Fruit fly (Drosophila melanogaster): ENCODE measurements around the gene Rab11.

Gene Rab11

dm6 chr3R:21111046-21111480 is at the start of gene Rab11:
Gene Rab11 (plus strand): TSS chr3R:21111408.
- no peak for TF ChIP-seq EcR (GFP tag; optimal IDR thresholded peaks at IDR 0.05)
- no peak for TF ChIP-seq Dll (optimal IDR thresholded peaks at IDR 0.05)
- TF ChIP-seq psq (optimal IDR thresholded peaks at IDR 0.05): no peak
- TF ChIP-seq pan (optimal IDR thresholded peaks at IDR 0.05): no peak
- TF ChIP-seq CG8478 (optimal IDR thresholded peaks at IDR 0.05): no peak
- TF ChIP-seq usp (GFP tag; optimal IDR thresholded peaks at IDR 0.05): no peak

DNA sequence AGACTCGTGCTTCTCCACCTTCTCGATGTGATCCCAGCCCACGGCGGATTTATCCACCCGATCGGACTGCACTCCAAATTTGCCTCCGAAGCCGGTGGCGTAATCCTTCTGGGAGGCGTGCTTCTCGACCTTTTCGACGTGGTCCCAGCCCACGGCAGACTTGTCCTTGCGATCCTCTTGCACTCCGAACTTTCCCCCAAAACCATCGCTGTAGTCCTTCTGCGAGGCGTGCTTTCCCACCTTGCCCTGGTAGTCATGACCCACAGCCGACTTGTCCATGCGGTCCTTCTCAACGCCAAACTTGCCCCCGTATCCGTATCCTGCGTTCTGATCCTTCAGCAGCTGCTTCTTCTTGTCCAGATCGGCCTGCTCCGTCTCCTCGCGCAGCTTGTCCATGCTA is 47.8 kb upstream of the Rab11 start:
- no peak for TF ChIP-seq psq (optimal IDR thresholded peaks at IDR 0.05)
- TF ChIP-seq CG8478 (optimal IDR thresholded peaks at IDR 0.05): no peak
- no peak for TF ChIP-seq pan (optimal IDR thresholded peaks at IDR 0.05)
- no peak for TF ChIP-seq Dll (optimal IDR thresholded peaks at IDR 0.05)
- TF ChIP-seq EcR (GFP tag; optimal IDR thresholded peaks at IDR 0.05): no peak
- no peak for TF ChIP-seq usp (GFP tag; optimal IDR thresholded peaks at IDR 0.05)

dm6 chr3R:21064000-21064924 is 46.9 kb upstream of the Rab11 start, which contains the start of gene Cortactin:
Gene Cortactin (minus strand): TSS chr3R:21064471.
- TF ChIP-seq usp (GFP tag; optimal IDR thresholded peaks at IDR 0.05): no peak
- no peak for TF ChIP-seq pan (optimal IDR thresholded peaks at IDR 0.05)
- no peak for TF ChIP-seq CG8478 (optimal IDR thresholded peaks at IDR 0.05)
- TF ChIP-seq EcR (GFP tag; optimal IDR thresholded peaks at IDR 0.05): no peak
- no peak for TF ChIP-seq Dll (optimal IDR thresholded peaks at IDR 0.05)
- no peak for TF ChIP-seq psq (optimal IDR thresholded peaks at IDR 0.05)

- TF ChIP-seq CG8478 (optimal IDR thresholded peaks at IDR 0.05) (no peak), Dll (optimal IDR thresholded peaks at IDR 0.05) (no peak), pan (optimal IDR thresholded peaks at IDR 0.05) (no peak), EcR (GFP tag; optimal IDR thresholded peaks at IDR 0.05) (no peak), psq (optimal IDR thresholded peaks at IDR 0.05) (no peak), usp (GFP tag; optimal IDR thresholded peaks at IDR 0.05) (no peak)
These were observed 46.1 kb upstream of the Rab11 start, which contains the start of gene AnxB9 for dm6 chr3R:21065010-21065695. Gene AnxB9 (plus strand): TSS chr3R:21065241.

DNA sequence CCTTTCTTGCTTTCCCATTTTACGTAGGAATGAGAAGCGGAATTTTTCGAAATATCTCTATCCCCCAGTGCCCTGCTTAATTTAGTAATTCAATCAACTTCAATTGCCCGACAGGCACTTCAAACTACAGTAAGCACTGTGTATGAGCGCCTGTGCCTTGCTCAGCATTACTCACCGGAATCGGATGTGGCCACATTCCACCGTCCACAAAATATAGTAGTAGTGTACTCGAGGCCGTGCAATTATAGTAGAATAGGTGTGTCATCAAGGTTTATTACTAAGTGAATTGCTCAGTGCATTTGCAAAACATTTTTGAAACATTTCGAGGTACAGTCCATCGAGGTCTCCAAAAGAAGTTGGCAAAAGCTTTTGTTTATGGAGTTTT is 45.5 kb upstream of the Rab11 start:
- no peak for TF ChIP-seq psq (optimal IDR thresholded peaks at IDR 0.05)
- no peak for TF ChIP-seq pan (optimal IDR thresholded peaks at IDR 0.05)

DNA sequence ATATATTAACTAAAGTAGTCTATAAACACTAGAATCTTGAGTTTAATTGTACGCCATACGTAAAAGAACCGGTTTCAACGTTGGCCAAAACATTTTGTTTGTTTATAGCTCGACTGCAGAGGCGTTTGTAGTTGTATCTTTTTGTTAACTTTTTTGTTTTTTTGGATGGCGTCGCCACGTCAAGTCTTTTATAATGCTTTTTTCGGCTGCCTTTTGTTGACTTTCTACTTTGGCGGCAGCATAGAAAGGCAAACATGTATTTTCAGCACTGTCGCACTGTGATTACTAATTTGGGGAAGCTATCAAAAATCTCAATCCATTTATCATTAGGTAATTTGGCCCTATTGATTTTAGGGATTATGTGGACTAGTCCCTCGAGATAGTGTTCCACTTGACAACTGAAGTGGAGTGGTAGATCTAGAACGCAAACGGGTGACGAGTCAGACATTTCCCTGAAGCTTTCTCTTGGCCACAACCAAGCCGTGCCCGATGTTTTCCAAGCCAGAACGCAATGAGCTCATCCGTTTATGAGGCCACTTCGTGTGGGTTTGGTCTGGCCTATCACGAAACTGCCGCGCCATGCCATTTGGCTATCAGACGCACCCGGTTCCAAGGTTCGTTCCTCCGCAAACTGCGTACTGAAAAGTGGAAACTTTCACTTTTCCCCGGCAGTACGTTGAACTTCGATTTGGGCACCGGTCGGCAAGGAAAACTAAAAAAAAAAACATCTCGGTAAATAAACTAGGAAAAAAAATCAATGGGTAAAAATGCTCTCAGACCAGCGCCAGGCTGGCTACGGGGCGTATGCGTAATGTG is 44.5 kb upstream of the Rab11 start:
- no peak for TF ChIP-seq CG8478 (optimal IDR thresholded peaks at IDR 0.05)
- TF ChIP-seq psq (optimal IDR thresholded peaks at IDR 0.05): no peak
- no peak for TF ChIP-seq pan (optimal IDR thresholded peaks at IDR 0.05)
- no peak for TF ChIP-seq EcR (GFP tag; optimal IDR thresholded peaks at IDR 0.05)

DNA sequence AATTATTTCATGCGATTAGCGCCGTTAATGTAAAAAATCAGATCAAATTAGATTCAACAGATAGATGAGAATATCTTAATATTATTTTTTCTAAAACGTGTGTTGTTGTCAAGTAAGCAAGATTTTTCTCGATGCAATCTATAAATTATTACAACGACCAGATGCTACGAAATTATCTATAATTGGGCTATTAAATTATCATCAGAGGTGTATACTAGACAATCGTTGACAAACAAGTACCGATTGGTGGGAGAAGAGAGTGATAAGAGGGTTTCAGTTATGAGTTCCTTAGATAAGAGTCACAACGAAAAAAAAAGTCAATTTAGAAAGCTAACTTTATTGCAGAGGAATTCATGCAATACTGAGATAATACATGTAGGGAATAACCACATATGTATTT is 43.7 kb upstream of the Rab11 start:
- TF ChIP-seq EcR (GFP tag; optimal IDR thresholded peaks at IDR 0.05): no peak

DNA sequence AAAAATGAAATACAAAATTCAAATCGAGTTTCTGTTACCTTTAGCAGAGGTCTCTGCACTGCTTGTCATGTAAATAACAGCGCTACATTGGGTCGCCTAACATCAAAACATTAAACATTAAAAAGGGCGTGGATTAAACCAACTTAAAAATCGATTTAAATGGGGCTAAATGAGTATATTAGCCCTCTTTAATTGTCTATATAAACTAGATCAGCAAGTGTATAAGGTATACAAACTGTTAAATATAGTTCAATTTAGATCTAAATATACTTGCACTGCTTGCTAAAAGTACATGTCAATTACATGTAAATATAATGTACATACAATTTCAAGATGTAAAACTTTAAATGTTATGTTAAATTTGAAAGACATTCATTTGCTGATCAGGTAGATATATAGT is 41.5 kb upstream of the Rab11 start:
- TF ChIP-seq CG8478 (optimal IDR thresholded peaks at IDR 0.05): no peak
- no peak for TF ChIP-seq psq (optimal IDR thresholded peaks at IDR 0.05)
- no peak for TF ChIP-seq Dll (optimal IDR thresholded peaks at IDR 0.05)
- TF ChIP-seq usp (GFP tag; optimal IDR thresholded peaks at IDR 0.05): no peak
- no peak for TF ChIP-seq EcR (GFP tag; optimal IDR thresholded peaks at IDR 0.05)
- TF ChIP-seq pan (optimal IDR thresholded peaks at IDR 0.05): no peak

DNA sequence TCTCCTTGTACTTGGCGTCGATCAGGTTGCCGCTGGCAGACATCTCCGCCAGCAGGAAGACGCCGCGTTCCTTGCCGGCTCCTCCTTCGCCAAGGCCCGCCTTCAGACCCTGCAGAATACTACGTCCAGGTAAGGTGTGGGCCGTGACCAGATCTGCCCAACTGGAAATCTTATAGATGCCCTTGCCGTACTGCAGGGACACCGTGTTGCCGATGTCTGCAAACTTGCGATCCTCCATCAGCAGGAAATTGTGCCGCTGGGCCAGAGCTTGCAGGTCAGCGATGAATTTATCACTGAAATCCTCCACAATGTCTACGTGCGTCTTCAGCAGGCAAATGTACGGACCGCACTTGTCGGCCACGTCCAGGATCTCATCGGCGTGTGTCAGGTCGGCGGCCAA is 39.9 kb upstream of the Rab11 start:
- no peak for TF ChIP-seq psq (optimal IDR thresholded peaks at IDR 0.05)
- no peak for TF ChIP-seq CG8478 (optimal IDR thresholded peaks at IDR 0.05)
- no peak for TF ChIP-seq EcR (GFP tag; optimal IDR thresholded peaks at IDR 0.05)
- TF ChIP-seq pan (optimal IDR thresholded peaks at IDR 0.05): no peak
- TF ChIP-seq Dll (optimal IDR thresholded peaks at IDR 0.05): no peak
- TF ChIP-seq usp (GFP tag; optimal IDR thresholded peaks at IDR 0.05): no peak

dm6 chr3R:21071943-21072500 is 39.2 kb upstream of the Rab11 start:
- no peak for TF ChIP-seq CG8478 (optimal IDR thresholded peaks at IDR 0.05)
- no peak for TF ChIP-seq EcR (GFP tag; optimal IDR thresholded peaks at IDR 0.05)
- TF ChIP-seq usp (GFP tag; optimal IDR thresholded peaks at IDR 0.05): no peak
- TF ChIP-seq psq (optimal IDR thresholded peaks at IDR 0.05): no peak
- TF ChIP-seq Dll (optimal IDR thresholded peaks at IDR 0.05): no peak
- no peak for TF ChIP-seq pan (optimal IDR thresholded peaks at IDR 0.05)

dm6 chr3R:21073141-21073540 is 38.1 kb upstream of the Rab11 start, which contains the start of gene r-l:
Gene r-l (minus strand): TSS chr3R:21073319.
- no peak for TF ChIP-seq pan (optimal IDR thresholded peaks at IDR 0.05)
- TF ChIP-seq Dll (optimal IDR thresholded peaks at IDR 0.05): no peak
- TF ChIP-seq EcR (GFP tag; optimal IDR thresholded peaks at IDR 0.05): no peak
- no peak for TF ChIP-seq psq (optimal IDR thresholded peaks at IDR 0.05)
- no peak for TF ChIP-seq CG8478 (optimal IDR thresholded peaks at IDR 0.05)
- no peak for TF ChIP-seq usp (GFP tag; optimal IDR thresholded peaks at IDR 0.05)

Data from whole organism.